Worm (Caenorhabditis elegans): ENCODE measurements around the gene ZK892.3.
A peak's percentile ranks its signal among the peaks of the same experiment; 100 is the strongest.
"Not testable (repeated sequence)": the region's sequence is repeated elsewhere in the genome, so short reads cannot be mapped to it uniquely, and the experiment has no call there.

The ZK892.3 gene

ce11 chrII:9992474-9992873 lies 9.2 kb upstream of the ZK892.3 start:
- TF ChIP-seq nhr-80 (tag; optimal IDR thresholded peaks at IDR 0.05) (no peak), ztf-22 (GFP tag; optimal IDR thresholded peaks at IDR 0.05) (no peak), pbrm-1 (GFP tag; IDR thresholded peaks at IDR 0.05) (no peak), attf-5 (GFP tag; optimal IDR thresholded peaks at IDR 0.05) (no peak), somi-1 (GFP tag; optimal IDR thresholded peaks at IDR 0.05) (no peak), ztf-28 (GFP tag; IDR thresholded peaks at IDR 0.05) (no peak), ZK185.1 (tag; optimal IDR thresholded peaks at IDR 0.05; ENCODE audit: poor library complexity, severe bottlenecking) (no peak), F37B4.10 (GFP tag; IDR thresholded peaks at IDR 0.05) (no peak)

DNA sequence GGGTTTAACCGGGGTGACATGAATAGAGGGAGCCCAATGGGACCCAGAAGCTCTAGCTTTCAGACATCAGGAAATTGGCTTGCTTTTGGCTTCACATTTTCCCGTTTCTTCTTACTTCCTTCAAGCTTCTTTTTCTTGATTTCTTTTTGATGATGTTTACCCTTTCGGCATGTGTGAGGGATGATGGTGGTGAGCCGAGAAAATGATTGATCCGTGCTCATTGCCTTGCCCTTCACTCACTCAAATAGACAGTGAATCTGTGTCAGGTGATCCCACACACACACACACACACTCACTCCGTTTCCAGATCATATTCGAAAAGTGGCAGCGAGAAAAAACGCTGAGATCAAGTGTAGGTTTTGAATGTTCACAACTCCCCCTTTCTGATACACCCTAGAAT lies 7.0 kb upstream of the ZK892.3 start:
- TF ChIP-seq ceh-58 (GFP tag; IDR thresholded peaks at IDR 0.05) (no peak), lsy-27 (tag; optimal IDR thresholded peaks at IDR 0.05; ENCODE audit: borderline replicate concordance, insufficient read depth) (no peak), sptf-2 (GFP tag; optimal IDR thresholded peaks at IDR 0.05) (no peak), egrh-3 (GFP tag; IDR thresholded peaks at IDR 0.05) (no peak)

DNA sequence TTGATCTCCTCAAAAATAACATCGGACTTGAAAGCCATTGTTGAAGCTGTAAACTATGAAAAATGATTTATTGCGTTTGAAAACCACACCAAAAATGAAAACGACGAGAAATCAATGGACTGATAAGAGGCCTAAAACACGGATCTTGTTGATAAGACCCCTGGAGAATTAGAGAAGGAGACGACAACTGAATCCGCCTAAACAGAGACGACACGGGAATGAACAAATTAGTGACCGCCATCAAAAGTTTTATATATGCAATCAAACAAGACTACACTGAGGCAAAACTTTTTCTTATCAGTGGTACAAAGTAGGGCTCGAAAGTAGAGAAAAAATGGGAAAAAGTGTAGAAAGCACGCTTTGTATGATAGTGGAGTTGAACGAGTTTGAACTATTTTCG lies 581 bp upstream of the ZK892.3 start, which contains the start of gene nlt-1:
Gene nlt-1, minus strand, starts transcription at position 78 of the 400 bp plus-strand sequence.
- no peak for TF ChIP-seq ceh-91 (GFP tag; IDR thresholded peaks at IDR 0.05)
- TF ChIP-seq dox-1 (GFP tag; IDR thresholded peaks at IDR 0.05): peak; percentile 36; the same call in 1 of the 2 replicates
- TF ChIP-seq somi-1 (GFP tag; optimal IDR thresholded peaks at IDR 0.05): no peak
- TF ChIP-seq nfyb-1 (GFP tag; IDR thresholded peaks at IDR 0.05): peak; percentile 73
- TF ChIP-seq ets-4 (GFP tag; optimal IDR thresholded peaks at IDR 0.05): peak; percentile 44
- TF ChIP-seq F33H1.4 (GFP tag; IDR thresholded peaks at IDR 0.05): no peak
- TF ChIP-seq atf-7 (tag; optimal IDR thresholded peaks at IDR 0.05): peak; percentile 16
- peak; percentile 20 for TF ChIP-seq ztf-22 (GFP tag; optimal IDR thresholded peaks at IDR 0.05)
- TF ChIP-seq mxl-1 (tag; optimal IDR thresholded peaks at IDR 0.05): no peak
- TF ChIP-seq nhr-80 (tag; optimal IDR thresholded peaks at IDR 0.05): peak; percentile 99
- TF ChIP-seq zfh-2 (GFP tag; conservative IDR thresholded peaks at IDR 0.05): no peak
- peak; percentile 28 for TF ChIP-seq attf-5 (GFP tag; optimal IDR thresholded peaks at IDR 0.05)
- no peak for TF ChIP-seq madf-8 (GFP tag; conservative IDR thresholded peaks at IDR 0.05)
- TF ChIP-seq tbp1 (GFP tag; optimal IDR thresholded peaks at IDR 0.05): peak; percentile 17
- TF ChIP-seq cebp-1 (GFP tag; IDR thresholded peaks at IDR 0.05): no peak
- peak; percentile 30 for TF ChIP-seq cebp-1 (tag; optimal IDR thresholded peaks at IDR 0.05)
- no peak for TF ChIP-seq ceh-27 (GFP tag; optimal IDR thresholded peaks at IDR 0.05)

DNA sequence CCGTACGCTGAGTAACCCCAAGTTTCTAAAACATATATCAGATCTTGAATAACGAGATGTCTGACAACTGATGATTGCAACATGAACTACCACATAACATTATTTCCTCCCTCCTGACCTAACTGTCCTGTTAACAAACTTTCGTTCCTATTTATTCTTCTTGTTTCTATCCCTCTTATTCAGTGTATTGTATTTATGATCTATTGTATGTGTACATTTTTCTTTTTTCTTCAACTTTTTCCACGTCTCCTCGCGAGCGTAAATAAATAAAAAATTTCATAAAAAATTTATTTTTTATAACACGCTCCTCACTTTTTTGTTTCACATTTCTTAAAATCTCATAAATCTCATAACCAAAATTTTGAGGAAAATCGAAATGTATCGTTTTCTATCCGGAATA lies 4.6 kb downstream of the ZK892.3 start, which contains the start of gene ZK892.4:
Gene ZK892.4, plus strand, starts transcription at position 301 of the 400 bp plus-strand sequence.
- TF ChIP-seq D2030.7 (GFP tag; IDR thresholded peaks at IDR 0.05); nhr-27 (tag; optimal IDR thresholded peaks at IDR 0.05); ztf-6 (GFP tag; IDR thresholded peaks at IDR 0.05): not testable (repeated sequence)

DNA sequence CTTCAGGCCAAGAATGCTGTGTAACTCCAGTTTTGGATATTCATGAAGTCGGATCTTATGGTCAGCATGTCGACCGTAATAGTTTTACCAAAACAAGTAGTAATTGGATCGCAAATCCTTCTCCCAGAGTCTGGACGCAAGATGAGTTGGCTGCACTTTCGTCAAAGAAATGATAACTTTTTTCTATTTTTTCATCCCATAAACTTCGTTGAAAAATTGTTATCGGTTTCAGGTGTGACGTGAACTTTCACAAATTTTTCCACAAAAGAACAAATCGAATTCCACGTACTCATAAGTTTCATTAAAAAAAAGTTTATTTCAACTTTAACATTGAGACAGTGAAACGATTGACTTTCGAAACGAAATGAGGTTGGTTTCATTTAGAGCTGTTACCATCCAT lies 6.3 kb downstream of the ZK892.3 start, which contains the start of gene ZK892.5:
Gene ZK892.5, plus strand, starts transcription at position 301 of the 400 bp plus-strand sequence.
- no peak for TF ChIP-seq C06A6.2 (GFP tag; conservative IDR thresholded peaks at IDR 0.05)
- no peak for TF ChIP-seq ZK185.1 (tag; optimal IDR thresholded peaks at IDR 0.05; ENCODE audit: poor library complexity, severe bottlenecking)
- no peak for TF ChIP-seq snpc-4 (GFP tag; optimal IDR thresholded peaks at IDR 0.05)
- TF ChIP-seq snpc-4 (tag; optimal IDR thresholded peaks at IDR 0.05): no peak
- TF ChIP-seq hrde-1 (tag; optimal IDR thresholded peaks at IDR 0.05; ENCODE audit: borderline replicate concordance): no peak
- TF ChIP-seq nfya-2 (GFP tag; IDR thresholded peaks at IDR 0.05): no peak
- no peak for TF ChIP-seq him-1 (tag; optimal IDR thresholded peaks at IDR 0.05)
- no peak for TF ChIP-seq K12H6.12 (tag; optimal IDR thresholded peaks at IDR 0.05)
- no peak for TF ChIP-seq nhr-90 (tag; optimal IDR thresholded peaks at IDR 0.05)
- no peak for TF ChIP-seq F23B12.7 (tag; optimal IDR thresholded peaks at IDR 0.05; ENCODE audit: insufficient read depth)
- no peak for TF ChIP-seq tbp1 (GFP tag; optimal IDR thresholded peaks at IDR 0.05)
- TF ChIP-seq nhr-27 (tag; optimal IDR thresholded peaks at IDR 0.05): no peak
- no peak for TF ChIP-seq fkh-3 (tag; optimal IDR thresholded peaks at IDR 0.05)
- TF ChIP-seq B0336.3 (GFP tag; IDR thresholded peaks at IDR 0.05): no peak
- no peak for TF ChIP-seq ztf-26 (tag; optimal IDR thresholded peaks at IDR 0.05)
- TF ChIP-seq madf-6 (GFP tag; IDR thresholded peaks at IDR 0.05): no peak
- TF ChIP-seq D2030.7 (GFP tag; IDR thresholded peaks at IDR 0.05): no peak
- no peak for TF ChIP-seq ama-1 (optimal IDR thresholded peaks at IDR 0.05)
- TF ChIP-seq ama-1 (GFP tag; optimal IDR thresholded peaks at IDR 0.05): no peak

Data from whole organism, young adult.